Fruit fly (Drosophila melanogaster) whole organism, embryonic: ENCODE data around the gene side-III.

ENCODE experiments used
- Ada2b ChIP-seq: fragments of 200-800 bp; sonication (Bioruptor generic); IDR thresholded peaks from 2 replicates; pipeline ENCODE4 v1.3.6; 2022; ENCODE audit warnings: missing biosample characterization, missing genetic modification characterization
- CG11398 ChIP-seq: fragments of 200-800 bp; sonication (Bioruptor generic); optimal IDR thresholded peaks from 2 replicates; lab custom pipeline; 2016; ENCODE audit warnings: missing biosample characterization, missing genetic modification characterization
- CG11695 ChIP-seq: fragments of 200-800 bp; sonication (Bioruptor generic); IDR thresholded peaks from 3 replicates; pipeline ENCODE4 v1.3.6; 2022; ENCODE audit warnings: missing biosample characterization, missing genetic modification characterization
- CG13296 ChIP-seq: fragments of 200-800 bp; sonication (Bioruptor generic); optimal IDR thresholded peaks from 3 replicates; lab custom pipeline; 2018; ENCODE audit warnings: missing biosample characterization, mild to moderate bottlenecking, missing genetic modification characterization
- CG15011 ChIP-seq: fragments of 200-800 bp; sonication (Bioruptor generic); optimal IDR thresholded peaks from 3 replicates; lab custom pipeline; 2018; ENCODE audit warnings: missing biosample characterization, mild to moderate bottlenecking, missing genetic modification characterization
- CG16863 ChIP-seq: fragments of 200-800 bp; sonication (Bioruptor generic); optimal IDR thresholded peaks from 3 replicates; lab custom pipeline; 2016; ENCODE audit warnings: missing biosample characterization, missing genetic modification characterization
- CG17802 ChIP-seq: fragments of 200-800 bp; sonication (Bioruptor generic); optimal IDR thresholded peaks from 2 replicates; lab custom pipeline; 2018; ENCODE audit warnings: missing biosample characterization, mild to moderate bottlenecking, missing genetic modification characterization, moderate library complexity
- CG17829 ChIP-seq: fragments of 200-800 bp; optimal IDR thresholded peaks from 2 replicates; lab custom pipeline; 2019; ENCODE audit warnings: missing biosample characterization, mild to moderate bottlenecking, missing genetic modification characterization, moderate library complexity
- CG2120 ChIP-seq: fragments of 200-800 bp; sonication (Bioruptor generic); optimal IDR thresholded peaks from 3 replicates; lab custom pipeline; 2016; ENCODE audit warnings: missing biosample characterization, missing genetic modification characterization
- CG31388 ChIP-seq: fragments of 200-800 bp; sonication (Bioruptor generic); optimal IDR thresholded peaks from 2 replicates; lab custom pipeline; 2016; ENCODE audit warnings: missing biosample characterization, missing genetic modification characterization
- CG3838 ChIP-seq: fragments of 200-800 bp; sonication (Bioruptor generic); optimal IDR thresholded peaks from 3 replicates; lab custom pipeline; 2016; ENCODE audit warnings: missing biosample characterization, missing genetic modification characterization
- CG3847 ChIP-seq: fragments of 200-800 bp; sonication (Bioruptor generic); IDR thresholded peaks from 2 replicates; pipeline ENCODE4 v1.3.6; 2022; ENCODE audit warnings: missing biosample characterization, missing genetic modification characterization
- CG4424 ChIP-seq: fragments of 200-800 bp; sonication (Bioruptor generic); optimal IDR thresholded peaks from 3 replicates; lab custom pipeline; 2016; ENCODE audit warnings: missing biosample characterization, missing genetic modification characterization
- CG6791 ChIP-seq: fragments of 200-800 bp; sonication (Bioruptor generic); IDR thresholded peaks from 3 replicates; pipeline ENCODE4 v1.3.6; 2022; ENCODE audit warnings: missing biosample characterization, missing genetic modification characterization; ENCODE audit not compliant: partially characterized antibody
- CG6813 ChIP-seq: fragments of 200-800 bp; sonication (Bioruptor generic); optimal IDR thresholded peaks from 2 replicates; lab custom pipeline; 2017; ENCODE audit warnings: missing biosample characterization, missing genetic modification characterization, mild to moderate bottlenecking, moderate library complexity, missing genetic modification reagents
- CG7271 ChIP-seq: fragments of 200-800 bp; sonication (Bioruptor generic); optimal IDR thresholded peaks from 2 replicates; lab custom pipeline; 2018; ENCODE audit warnings: missing biosample characterization, mild to moderate bottlenecking, missing genetic modification characterization, moderate library complexity
- CG7556 ChIP-seq: fragments of 200-800 bp; sonication (Bioruptor generic); optimal IDR thresholded peaks from 2 replicates; lab custom pipeline; 2017; ENCODE audit warnings: missing biosample characterization, mild to moderate bottlenecking, missing genetic modification characterization
- CG7987 ChIP-seq: fragments of 200-800 bp; sonication (Bioruptor generic); optimal IDR thresholded peaks from 2 replicates; lab custom pipeline; 2018; ENCODE audit warnings: missing biosample characterization, mild to moderate bottlenecking, missing genetic modification characterization, moderate library complexity
- CG8388 ChIP-seq: fragments of 200-800 bp; sonication (Bioruptor generic); optimal IDR thresholded peaks from 2 replicates; lab custom pipeline; 2019; ENCODE audit warnings: missing biosample characterization, mild to moderate bottlenecking, missing genetic modification characterization, moderate library complexity
- CG9727 ChIP-seq: fragments of 200-800 bp; sonication (Bioruptor generic); optimal IDR thresholded peaks from 3 replicates; lab custom pipeline; 2017; ENCODE audit warnings: missing biosample characterization, mild to moderate bottlenecking, missing genetic modification characterization
- CTCF ChIP-seq: fragments of 200-800 bp; sonication (Bioruptor generic); optimal IDR thresholded peaks from 2 replicates; lab custom pipeline; 2017; ENCODE audit warnings: missing biosample characterization, mild to moderate bottlenecking, missing genetic modification characterization, moderate library complexity
- D19A ChIP-seq: fragments of 200-800 bp; optimal IDR thresholded peaks from 3 replicates; lab custom pipeline; 2019; ENCODE audit warnings: missing biosample characterization, mild to moderate bottlenecking, missing genetic modification characterization, moderate library complexity
- Dek ChIP-seq: fragments of 200-800 bp; sonication (Bioruptor generic); optimal IDR thresholded peaks from 3 replicates; lab custom pipeline; 2019; ENCODE audit warnings: missing biosample characterization, mild to moderate bottlenecking, missing genetic modification characterization, moderate library complexity
- Dp ChIP-seq: fragments of 200-800 bp; sonication (Bioruptor generic); optimal IDR thresholded peaks from 2 replicates; lab custom pipeline; 2018; ENCODE audit warnings: missing biosample characterization, mild to moderate bottlenecking, missing genetic modification characterization, moderate library complexity
- Ets97D ChIP-seq: fragments of 200-800 bp; sonication (Bioruptor generic); optimal IDR thresholded peaks from 3 replicates; lab custom pipeline; 2016; ENCODE audit warnings: missing biosample characterization, missing genetic modification characterization
- Fer2 ChIP-seq: fragments of 200-800 bp; sonication (Bioruptor generic); optimal IDR thresholded peaks from 2 replicates; lab custom pipeline; 2018; ENCODE audit warnings: missing biosample characterization, mild to moderate bottlenecking, missing genetic modification characterization, moderate library complexity
- Hand ChIP-seq: fragments of 200-800 bp; sonication (Bioruptor generic); optimal IDR thresholded peaks from 2 replicates; lab custom pipeline; 2017; ENCODE audit warnings: mild to moderate bottlenecking, missing biosample characterization, missing genetic modification reagents, missing genetic modification characterization
- Lpt ChIP-seq: fragments of >200 bp; optimal IDR thresholded peaks from 2 replicates; lab custom pipeline; 2018; ENCODE audit warnings: missing biosample characterization, missing genetic modification characterization
- MESR4 ChIP-seq: fragments of 200-800 bp; sonication (Bioruptor generic); optimal IDR thresholded peaks from 2 replicates; lab custom pipeline; 2018; ENCODE audit warnings: missing biosample characterization, mild to moderate bottlenecking, missing genetic modification characterization, moderate library complexity
- Mad ChIP-seq: fragments of 200-800 bp; sonication (Bioruptor generic); optimal IDR thresholded peaks from 2 replicates; lab custom pipeline; 2016; ENCODE audit warnings: missing biosample characterization, missing genetic modification characterization
- Max ChIP-seq: fragments of 200-800 bp; sonication (Bioruptor generic); optimal IDR thresholded peaks from 2 replicates; lab custom pipeline; 2016; ENCODE audit warnings: missing biosample characterization, mild to moderate bottlenecking, missing genetic modification characterization
- NC2β ChIP-seq: fragments of 200-800 bp; sonication (Bioruptor generic); optimal IDR thresholded peaks from 2 replicates; lab custom pipeline; 2016; ENCODE audit warnings: missing biosample characterization, missing genetic modification characterization
- Opbp ChIP-seq: fragments of 200-800 bp; sonication (Bioruptor generic); IDR thresholded peaks from 3 replicates; pipeline ENCODE4 v1.3.6; 2022; ENCODE audit warnings: missing biosample characterization, missing genetic modification characterization; ENCODE audit not compliant: partially characterized antibody
- Ravus ChIP-seq: fragments of 200-800 bp; sonication (Bioruptor generic); IDR thresholded peaks from 2 replicates; pipeline ENCODE4 v1.3.6; 2022; ENCODE audit warnings: missing biosample characterization, missing genetic modification characterization
- Spps ChIP-seq: fragments of 200-800 bp; sonication (Bioruptor generic); optimal IDR thresholded peaks from 2 replicates; lab custom pipeline; 2018; ENCODE audit warnings: missing biosample characterization, mild to moderate bottlenecking, missing genetic modification characterization
- ara ChIP-seq: fragments of 200-800 bp; sonication (Bioruptor generic); IDR thresholded peaks from 2 replicates; pipeline ENCODE4 v1.3.6; 2022; ENCODE audit warnings: missing biosample characterization, missing genetic modification characterization
- ash1 ChIP-seq: fragments of 200-800 bp; sonication (Bioruptor generic); optimal IDR thresholded peaks from 2 replicates; lab custom pipeline; 2018; ENCODE audit warnings: missing biosample characterization, mild to moderate bottlenecking, missing genetic modification characterization
- chif ChIP-seq, 2 experiments: fragments of 200-800 bp; sonication (Bioruptor generic); optimal IDR thresholded peaks; 3 replicates each; lab custom pipeline; 2016; ENCODE audit warnings: missing biosample characterization in 2 of 2, missing genetic modification characterization in 2 of 2
- crp ChIP-seq, 2 experiments: fragments of 200-800 bp; sonication (Bioruptor generic); optimal IDR thresholded peaks; 2 replicates in 1 of 2; 3 replicates in 1 of 2; lab custom pipeline; 2017; ENCODE audit warnings: missing biosample characterization in 2 of 2, missing genetic modification characterization in 2 of 2, mild to moderate bottlenecking in 1 of 2, moderate library complexity in 1 of 2
- dm ChIP-seq: fragments of 200-800 bp; sonication (Bioruptor generic); optimal IDR thresholded peaks from 3 replicates; lab custom pipeline; 2016; ENCODE audit warnings: missing biosample characterization, missing genetic modification characterization
- dpn ChIP-seq, 2 experiments: fragments of 200-800 bp; sonication (Bioruptor generic); optimal IDR thresholded peaks; 3 replicates each; lab custom pipeline; 2016; ENCODE audit warnings: missing biosample characterization in 2 of 2, missing genetic modification characterization in 2 of 2
- eyg ChIP-seq: fragments of 200-800 bp; sonication (Bioruptor generic); optimal IDR thresholded peaks from 3 replicates; lab custom pipeline; 2016; ENCODE audit warnings: missing biosample characterization, missing genetic modification characterization
- lilli ChIP-seq: fragments of 200-800 bp; sonication (Bioruptor generic); optimal IDR thresholded peaks from 3 replicates; lab custom pipeline; 2016; ENCODE audit warnings: missing biosample characterization, missing genetic modification characterization
- lmd ChIP-seq: fragments of 200-800 bp; sonication (Bioruptor generic); IDR thresholded peaks from 2 replicates; pipeline ENCODE4 v1.3.6; 2022; ENCODE audit warnings: missing biosample characterization, missing genetic modification characterization
- nau ChIP-seq: fragments of 200-800 bp; sonication (Bioruptor generic); optimal IDR thresholded peaks from 3 replicates; lab custom pipeline; 2017; ENCODE audit warnings: missing biosample characterization, mild to moderate bottlenecking, missing genetic modification characterization, missing genetic modification reagents
- pros ChIP-seq: fragments of 200-800 bp; sonication (Bioruptor generic); optimal IDR thresholded peaks from 3 replicates; lab custom pipeline; 2019; ENCODE audit warnings: missing biosample characterization, mild to moderate bottlenecking, missing genetic modification characterization, moderate library complexity
- sr ChIP-seq: fragments of 200-800 bp; sonication (Bioruptor generic); IDR thresholded peaks from 3 replicates; pipeline ENCODE4 v1.3.6; 2022; ENCODE audit warnings: missing biosample characterization, missing genetic modification characterization
- toy ChIP-seq: fragments of 200-800 bp; sonication (Bioruptor generic); IDR thresholded peaks from 2 replicates; pipeline ENCODE4 v1.3.6; 2022; ENCODE audit warnings: missing biosample characterization, missing genetic modification characterization
- wdn ChIP-seq: fragments of 200-800 bp; sonication (Bioruptor generic); IDR thresholded peaks from 2 replicates; pipeline ENCODE4 v1.3.6; 2022; ENCODE audit warnings: missing biosample characterization, missing genetic modification characterization

side-III gene

DNA sequence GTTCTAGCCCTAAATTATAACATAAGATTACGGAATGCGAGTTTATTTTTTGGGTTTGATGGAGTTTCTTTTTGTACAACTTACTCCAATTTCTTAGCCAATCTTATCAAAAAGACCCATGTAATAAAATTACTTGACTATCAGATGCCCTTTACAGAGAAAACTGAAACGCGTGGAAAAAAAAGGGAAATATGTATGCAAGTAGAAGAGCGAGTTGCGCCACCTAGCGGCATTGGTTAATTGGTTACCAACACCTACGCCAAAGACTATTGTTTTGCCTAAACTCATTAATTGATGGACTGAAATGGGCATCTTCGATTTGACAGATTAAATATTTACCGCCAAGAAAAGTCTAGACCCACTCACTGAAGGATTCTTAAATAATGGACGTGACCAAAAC, 39.5 kb upstream of the side-III start:
- TF ChIP-seq CTCF (GFP tag; lab: Kevin White, UChicago) (peak; percentile 86), D19A (tag; lab: Kevin White, UChicago) (peak; percentile 68), CG3838 (GFP tag; lab: Kevin White, UChicago) (no peak)

dm6 chr3R:5998235-5998666, 38.9 kb upstream of the side-III start:
- TF ChIP-seq pros (GFP tag; lab: Kevin White, UChicago) = no peak
- no peak for TF ChIP-seq crp (GFP tag; optimal IDR thresholded peaks at IDR 0.05; lab: Kevin White, UChicago)
- TF ChIP-seq dm = no peak
- TF ChIP-seq Opbp (GFP tag; lab: Robert Waterston, UW) = no peak
- no peak for TF ChIP-seq ara (GFP tag; lab: Robert Waterston, UW)
- no peak for TF ChIP-seq CG7987 (GFP tag; lab: Kevin White, UChicago)
- TF ChIP-seq CG3838 (GFP tag; lab: Kevin White, UChicago) = no peak
- peak; percentile 41 for TF ChIP-seq CG4424 (GFP tag; lab: Kevin White, UChicago)
- TF ChIP-seq CG16863 (GFP tag; lab: Kevin White, UChicago) = peak; percentile 42
- peak; percentile 12 for TF ChIP-seq eyg (GFP tag; lab: Kevin White, UChicago)
- 0 out of 3 replicates have a peak, but pooled peaks have one; percentile 34 for TF ChIP-seq CG11695 (GFP tag; lab: Robert Waterston, UW)
- TF ChIP-seq chif (GFP tag; optimal IDR thresholded peaks at IDR 0.05; lab: Kevin White, UChicago) = peak; percentile 32 to 49
- no peak for TF ChIP-seq MESR4 (GFP tag; lab: Kevin White, UChicago)
- TF ChIP-seq Spps (tag; lab: Kevin White, UChicago) = no peak
- peak; percentile 66 for TF ChIP-seq lilli (GFP tag; lab: Kevin White, UChicago)
- no peak for TF ChIP-seq sr (GFP tag; lab: Robert Waterston, UW)
- peak; percentile 46 for TF ChIP-seq CG17829 (tag; lab: Kevin White, UChicago)
- TF ChIP-seq CG9727 (GFP tag; lab: Kevin White, UChicago) = peak; percentile 62
- TF ChIP-seq CG7556 (GFP tag; lab: Kevin White, UChicago) = peak; percentile 61
- TF ChIP-seq Lpt (GFP tag; lab: Kevin White, UChicago) = no peak
- peak; percentile 34 to 53 for TF ChIP-seq dpn (GFP tag; optimal IDR thresholded peaks at IDR 0.05; lab: Kevin White, UChicago)
- no peak for TF ChIP-seq Dek (tag; lab: Kevin White, UChicago)
- TF ChIP-seq CG2120 (GFP tag; lab: Kevin White, UChicago) = peak; percentile 64
- peak; percentile 20 for TF ChIP-seq CG13296
- no peak for TF ChIP-seq nau (GFP tag; lab: Kevin White, UChicago)
- TF ChIP-seq ash1 = no peak
- no peak for TF ChIP-seq Ravus (GFP tag; lab: Robert Waterston, UW)
- peak; percentile 7 for TF ChIP-seq NC2β (GFP tag; lab: Kevin White, UChicago)
- TF ChIP-seq CG11398 (GFP tag; lab: Kevin White, UChicago) = no peak
- no peak for TF ChIP-seq Ets97D (GFP tag; lab: Kevin White, UChicago)
- TF ChIP-seq CG31388 (GFP tag; lab: Kevin White, UChicago) = no peak
- peak; percentile 23 for TF ChIP-seq CG15011 (GFP tag; lab: Kevin White, UChicago)
- TF ChIP-seq CG6791 = no peak
- peak; percentile 38 for TF ChIP-seq Mad
- TF ChIP-seq Hand (GFP tag; lab: Kevin White, UChicago) = peak; percentile 70
- no peak for TF ChIP-seq Fer2 (tag; lab: Kevin White, UChicago)
- TF ChIP-seq CG17802 = peak; percentile 31
- TF ChIP-seq Max = peak; percentile 40
- TF ChIP-seq CG7271 (tag; lab: Kevin White, UChicago) = no peak
- no peak for TF ChIP-seq Dp (GFP tag; lab: Kevin White, UChicago)
- TF ChIP-seq CG8388 = peak; percentile 36
- TF ChIP-seq CG3847 (GFP tag; lab: Robert Waterston, UW) = 0 out of 2 replicates have a peak, but pooled peaks have one; percentile 37
- no peak for TF ChIP-seq wdn (GFP tag; lab: Robert Waterston, UW)
- TF ChIP-seq lmd (GFP tag; lab: Robert Waterston, UW) = peak; percentile 51
- TF ChIP-seq CG6813 = no peak
- peak; percentile 43; the same call in 1 of the 2 replicates for TF ChIP-seq Ada2b (GFP tag; lab: Robert Waterston, UW)
- no peak for TF ChIP-seq toy (GFP tag; lab: Robert Waterston, UW)
